Fruit fly (Drosophila melanogaster) whole organism, embryonic: ENCODE data around the gene CG13928.

Source experiments
- Atf6 ChIP-seq: fragments of 200-800 bp; sonication (Bioruptor generic); IDR thresholded peaks from 2 replicates; pipeline ENCODE4 v1.3.6; 2022; ENCODE audit warnings: missing biosample characterization, missing genetic modification characterization
- CG2712 ChIP-seq: fragments of 200-800 bp; optimal IDR thresholded peaks from 3 replicates; lab custom pipeline; 2019; ENCODE audit warnings: missing biosample characterization, mild to moderate bottlenecking, missing genetic modification characterization, moderate library complexity
- CG9932 ChIP-seq: fragments of 200-800 bp; sonication (Bioruptor generic); IDR thresholded peaks from 2 replicates; pipeline ENCODE4 v1.3.6; 2022; ENCODE audit warnings: missing biosample characterization, missing genetic modification characterization
- aop ChIP-seq: fragments of 200-800 bp; sonication (Bioruptor generic); IDR thresholded peaks from 2 replicates; pipeline ENCODE4 v1.3.6; 2022; ENCODE audit warnings: missing biosample characterization, missing genetic modification characterization
- cg ChIP-seq: fragments of 200-800 bp; sonication (Bioruptor generic); optimal IDR thresholded peaks from 3 replicates; lab custom pipeline; 2019; ENCODE audit warnings: missing biosample characterization, mild to moderate bottlenecking, missing genetic modification characterization, moderate library complexity
- gce ChIP-seq: fragments of 200-800 bp; sonication (Bioruptor generic); IDR thresholded peaks from 3 replicates; pipeline ENCODE4 v1.3.6; 2022; ENCODE audit warnings: missing biosample characterization, missing genetic modification characterization
- insv ChIP-seq, 2 experiments: fragments of 200-800 bp; sonication (Bioruptor generic); optimal IDR thresholded peaks; 3 replicates each; lab custom pipeline; 2016 to 2018; ENCODE audit warnings: missing biosample characterization in 2 of 2, missing genetic modification characterization in 2 of 2
- nau ChIP-seq: fragments of 200-800 bp; sonication (Bioruptor generic); optimal IDR thresholded peaks from 3 replicates; lab custom pipeline; 2017; ENCODE audit warnings: missing biosample characterization, mild to moderate bottlenecking, missing genetic modification characterization, missing genetic modification reagents
- sr ChIP-seq: fragments of 200-800 bp; sonication (Bioruptor generic); IDR thresholded peaks from 3 replicates; pipeline ENCODE4 v1.3.6; 2022; ENCODE audit warnings: missing biosample characterization, missing genetic modification characterization
- usp ChIP-seq: fragments of >200 bp; optimal IDR thresholded peaks from 2 replicates; lab custom pipeline; 2017; ENCODE audit warnings: missing biosample characterization, missing genetic modification characterization
- vnd ChIP-seq: fragments of 200-800 bp; sonication (Bioruptor generic); IDR thresholded peaks from 3 replicates; pipeline ENCODE4 v1.3.6; 2022; ENCODE audit warnings: missing biosample characterization, missing genetic modification characterization; ENCODE audit not compliant: partially characterized antibody
- wdn ChIP-seq: fragments of 200-800 bp; sonication (Bioruptor generic); IDR thresholded peaks from 2 replicates; pipeline ENCODE4 v1.3.6; 2022; ENCODE audit warnings: missing biosample characterization, missing genetic modification characterization

DNA sequence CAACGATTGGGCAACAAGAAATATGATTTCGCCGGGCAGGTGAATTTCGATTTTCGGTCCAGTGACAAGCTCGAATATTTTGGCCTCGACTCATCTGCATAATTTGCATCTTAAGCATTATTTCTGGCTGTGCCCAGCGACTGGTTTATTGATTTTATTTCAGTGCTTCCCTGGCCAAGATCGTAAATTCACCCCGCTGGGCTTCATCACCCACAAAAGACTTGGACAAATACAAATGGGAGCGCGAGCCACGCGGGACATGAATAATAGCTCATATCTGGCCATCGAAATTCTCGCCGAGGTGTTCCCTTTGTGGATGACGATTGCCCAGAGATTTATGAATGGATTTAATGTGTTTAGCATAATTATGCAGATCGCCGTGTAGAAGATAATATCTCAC, 47.1 kb upstream of the CG13928 start:
- TF ChIP-seq aop (GFP tag; lab: Robert Waterston, UW) (no peak), gce (GFP tag; lab: Robert Waterston, UW) (no peak), cg (GFP tag; lab: Kevin White, UChicago) (no peak), nau (no peak), CG9932 (GFP tag; lab: Robert Waterston, UW) (no peak), insv (GFP tag; optimal IDR thresholded peaks at IDR 0.05; lab: Kevin White, UChicago) (no peak), usp (GFP tag; lab: Kevin White, UChicago) (no peak), wdn (no peak), CG2712 (tag; lab: Kevin White, UChicago) (no peak), vnd (GFP tag; lab: Robert Waterston, UW) (no peak), sr (GFP tag; lab: Robert Waterston, UW) (no peak), Atf6 (GFP tag; lab: Robert Waterston, UW) (no peak)
